Worm (Caenorhabditis elegans) whole organism, late embryonic: Measurements from ENCODE around the gene srlf-13.

Source experiments
- C38D4.7 ChIP-seq: fragments of 200-800 bp; sonication (Bioruptor generic); optimal IDR thresholded peaks from 2 replicates; lab custom pipeline; 2018; ENCODE audit warnings: mild to moderate bottlenecking, missing genetic modification characterization, moderate library complexity, missing compliant biosample characterization
- K02D7.2 ChIP-seq: sonication (generic microtip); optimal IDR thresholded peaks from 2 replicates; lab custom pipeline; 2017; ENCODE audit warnings: mild to moderate bottlenecking, missing genetic modification characterization, missing compliant biosample characterization
- T23F11.4 ChIP-seq: fragments of 200-800 bp; sonication (Bioruptor generic); optimal IDR thresholded peaks from 2 replicates; lab custom pipeline; 2018; ENCODE audit warnings: mild to moderate bottlenecking, missing genetic modification characterization, missing compliant biosample characterization
- ceh-18 ChIP-seq: sonication (generic microtip); optimal IDR thresholded peaks from 2 replicates; lab custom pipeline; 2016; ENCODE audit warnings: missing genetic modification characterization, missing compliant biosample characterization
- ceh-19 ChIP-seq: fragments of 200-800 bp; sonication (Bioruptor generic); optimal IDR thresholded peaks from 2 replicates; lab custom pipeline; 2018; ENCODE audit warnings: mild to moderate bottlenecking, missing genetic modification characterization, missing compliant biosample characterization
- ceh-2 ChIP-seq: sonication (generic microtip); optimal IDR thresholded peaks from 2 replicates; lab custom pipeline; 2016; ENCODE audit warnings: missing genotype, missing genetic modification characterization, missing compliant biosample characterization
- ceh-22 ChIP-seq: sonication (generic microtip); optimal IDR thresholded peaks from 2 replicates; lab custom pipeline; 2017; ENCODE audit warnings: missing biosample characterization, missing genetic modification characterization
- ceh-24 ChIP-seq: sonication (generic microtip); optimal IDR thresholded peaks from 2 replicates; lab custom pipeline; 2016; ENCODE audit warnings: mild to moderate bottlenecking, missing genetic modification characterization, missing compliant biosample characterization
- ceh-31 ChIP-seq: sonication (generic microtip); optimal IDR thresholded peaks from 2 replicates; lab custom pipeline; 2016; ENCODE audit warnings: missing genetic modification characterization, missing compliant biosample characterization
- ceh-34 ChIP-seq: sonication (generic microtip); optimal IDR thresholded peaks from 2 replicates; lab custom pipeline; 2016; ENCODE audit warnings: mild to moderate bottlenecking, missing genetic modification characterization, missing compliant biosample characterization
- ceh-45 ChIP-seq: fragments of 200-800 bp; sonication (Bioruptor generic); IDR thresholded peaks from 2 replicates; pipeline ENCODE4 v1.3.6; 2022; ENCODE audit warnings: missing genetic modification reagents, missing genetic modification characterization, missing compliant biosample characterization
- che-1 ChIP-seq: sonication (generic microtip); optimal IDR thresholded peaks from 2 replicates; lab custom pipeline; 2016; ENCODE audit warnings: mild to moderate bottlenecking, missing genetic modification characterization, missing compliant biosample characterization
- dve-1 ChIP-seq: sonication (generic microtip); optimal IDR thresholded peaks from 2 replicates; lab custom pipeline; 2017; ENCODE audit warnings: antibody characterized with exemption, mild to moderate bottlenecking, missing genetic modification characterization, missing compliant biosample characterization
- elt-2 ChIP-seq: sonication (generic microtip); optimal IDR thresholded peaks from 2 replicates; lab custom pipeline; 2016; ENCODE audit warnings: missing genetic modification reagents, missing genetic modification characterization, missing compliant biosample characterization
- elt-4 ChIP-seq: sonication (generic microtip); optimal IDR thresholded peaks from 2 replicates; lab custom pipeline; 2016; ENCODE audit warnings: missing genetic modification characterization, missing compliant biosample characterization
- eyg-1 ChIP-seq: sonication (generic microtip); optimal IDR thresholded peaks from 2 replicates; lab custom pipeline; 2016; ENCODE audit warnings: missing genotype, missing genetic modification characterization, missing compliant biosample characterization
- fkh-6 ChIP-seq: sonication (generic microtip); optimal IDR thresholded peaks from 2 replicates; lab custom pipeline; 2016; ENCODE audit warnings: missing genetic modification characterization, missing compliant biosample characterization
- hlh-30 ChIP-seq: sonication (generic microtip); optimal IDR thresholded peaks from 2 replicates; lab custom pipeline; 2017; ENCODE audit warnings: antibody characterized with exemption, missing genetic modification characterization, missing compliant biosample characterization; ENCODE audit not compliant: insufficient read depth
- hlh-6 ChIP-seq: sonication (generic microtip); optimal IDR thresholded peaks from 2 replicates; lab custom pipeline; 2016; ENCODE audit warnings: missing genotype, missing genetic modification characterization, missing compliant biosample characterization
- hlh-8 ChIP-seq: sonication (generic microtip); optimal IDR thresholded peaks from 2 replicates; lab custom pipeline; 2016; ENCODE audit warnings: missing genotype, missing genetic modification characterization, missing compliant biosample characterization
- madf-2 ChIP-seq: sonication (generic microtip); optimal IDR thresholded peaks from 2 replicates; lab custom pipeline; 2017; ENCODE audit warnings: missing genetic modification characterization, missing compliant biosample characterization
- npax-4 ChIP-seq: sonication (generic microtip); optimal IDR thresholded peaks from 2 replicates; lab custom pipeline; 2016; ENCODE audit warnings: missing genetic modification characterization, missing compliant biosample characterization
- odd-2 ChIP-seq: sonication (generic microtip); optimal IDR thresholded peaks from 2 replicates; lab custom pipeline; 2017; ENCODE audit warnings: antibody characterized with exemption, mild to moderate bottlenecking, missing genetic modification characterization, missing compliant biosample characterization
- pat-9 ChIP-seq: fragments of 200-800 bp; sonication (Bioruptor generic); optimal IDR thresholded peaks from 2 replicates; lab custom pipeline; 2018; ENCODE audit warnings: mild to moderate bottlenecking, missing genetic modification characterization, moderate library complexity, missing compliant biosample characterization
- pax-1 ChIP-seq: fragments of 150-350 bp; optimal IDR thresholded peaks from 2 replicates; lab custom pipeline; 2014; ENCODE audit warnings: missing biosample characterization, missing genetic modification characterization
- pha-2 ChIP-seq: sonication (generic microtip); optimal IDR thresholded peaks from 2 replicates; lab custom pipeline; 2017; ENCODE audit warnings: mild to moderate bottlenecking, missing genetic modification characterization, missing compliant biosample characterization
- pha-4 ChIP-seq: fragments of 150-350 bp; optimal IDR thresholded peaks from 2 replicates; lab custom pipeline; 2018; ENCODE audit warnings: missing biosample characterization, missing genetic modification reagents, missing genetic modification characterization
- pros-1 ChIP-seq: fragments of 150-350 bp; optimal IDR thresholded peaks from 2 replicates; lab custom pipeline; 2014; ENCODE audit warnings: missing biosample characterization, missing genetic modification reagents, missing genetic modification characterization
- sdc-2 ChIP-seq: sonication (generic microtip); optimal IDR thresholded peaks from 2 replicates; lab custom pipeline; 2016; ENCODE audit warnings: missing genotype, missing genetic modification characterization, missing compliant biosample characterization
- syd-9 ChIP-seq: sonication (generic microtip); optimal IDR thresholded peaks from 2 replicates; lab custom pipeline; 2016; ENCODE audit warnings: mild to moderate bottlenecking, missing genetic modification characterization, moderate library complexity, missing compliant biosample characterization
- ttx-3 ChIP-seq: sonication (generic microtip); optimal IDR thresholded peaks from 2 replicates; lab custom pipeline; 2016; ENCODE audit warnings: missing genetic modification reagents, missing genetic modification characterization, missing compliant biosample characterization
- unc-3 ChIP-seq, 2 experiments: fragments of 200-800 bp in 1 of 2; sonication (Bioruptor generic) in 1 of 2; sonication (generic microtip) in 1 of 2; conservative IDR thresholded peaks in 1 of 2; optimal IDR thresholded peaks in 1 of 2; 2 replicates each; pipeline versions ENCODE4 v1.3.6 to Lab custom; 2016 to 2022; ENCODE audit warnings: missing compliant biosample characterization in 2 of 2, missing genetic modification characterization in 2 of 2, missing genetic modification reagents in 1 of 2
- unc-42 ChIP-seq: sonication (generic microtip); optimal IDR thresholded peaks from 2 replicates; lab custom pipeline; 2016; ENCODE audit warnings: missing genotype, missing genetic modification characterization, missing compliant biosample characterization
- unc-55 ChIP-seq: sonication (generic microtip); optimal IDR thresholded peaks from 2 replicates; lab custom pipeline; 2017; ENCODE audit warnings: missing biosample characterization, missing genetic modification reagents, missing genetic modification characterization
- zip-5 ChIP-seq: sonication (generic microtip); optimal IDR thresholded peaks from 2 replicates; lab custom pipeline; 2016; ENCODE audit warnings: missing genetic modification characterization, missing compliant biosample characterization

The srlf-13 gene

ce11 chrIV:10879542-10879941 lies 16.9 kb downstream of the srlf-13 start, which contains the start of gene sdz-13:
Gene sdz-13 (minus strand): TSS chrIV:10879642.
- TF ChIP-seq pros-1 (no peak), pat-9 (tag; lab: Kevin White, UChicago) (no peak), odd-2 (no peak), syd-9 (tag; lab: Kevin White, UChicago) (no peak), K02D7.2 (no peak), che-1 (no peak), fkh-6 (tag; lab: Kevin White, UChicago) (no peak), madf-2 (no peak), hlh-6 (no peak), ceh-22 (tag; lab: Kevin White, UChicago) (no peak), ttx-3 (tag; lab: Kevin White, UChicago) (no peak), pha-4 (tag; lab: Kevin White, UChicago) (no peak), ceh-45 (GFP tag; lab: Robert Waterston, UW) (no peak), elt-4 (no peak), ceh-2 (tag; lab: Kevin White, UChicago) (no peak), npax-4 (tag; lab: Kevin White, UChicago) (no peak), elt-2 (tag; lab: Kevin White, UChicago) (no peak), unc-42 (tag; lab: Kevin White, UChicago) (no peak), unc-3 (GFP tag; conservative IDR thresholded peaks at IDR 0.05; lab: Robert Waterston, UW) (no peak), unc-3 (tag; optimal IDR thresholded peaks at IDR 0.05; lab: Kevin White, UChicago) (no peak), T23F11.4 (GFP tag; lab: Kevin White, UChicago) (no peak)

- no peak for TF ChIP-seq C38D4.7
- TF ChIP-seq syd-9 (tag; lab: Kevin White, UChicago), result no peak
- TF ChIP-seq pax-1, result no peak
- no peak for TF ChIP-seq K02D7.2
- TF ChIP-seq ceh-31, result no peak
- no peak for TF ChIP-seq madf-2
- no peak for TF ChIP-seq odd-2
- no peak for TF ChIP-seq ceh-24 (tag; lab: Kevin White, UChicago)
- no peak for TF ChIP-seq ceh-18 (tag; lab: Kevin White, UChicago)
- no peak for TF ChIP-seq elt-2 (tag; lab: Kevin White, UChicago)
- no peak for TF ChIP-seq ceh-19 (GFP tag; lab: Kevin White, UChicago)
- TF ChIP-seq zip-5, result no peak
- no peak for TF ChIP-seq sdc-2 (tag; lab: Kevin White, UChicago)
- TF ChIP-seq hlh-30 (tag; lab: Kevin White, UChicago), result no peak
These were observed 19.6 kb downstream of the srlf-13 start, which contains the start of gene fipr-14 for ce11 chrIV:10876844-10877243. Gene fipr-14 (plus strand): TSS chrIV:10877144.

ce11 chrIV:10874527-10874926 lies 21.9 kb downstream of the srlf-13 start, which contains the start of gene F13E9.12:
Gene F13E9.12 (minus strand): TSS chrIV:10874627.
- TF ChIP-seq dve-1 (tag; lab: Kevin White, UChicago) (no peak), unc-55 (no peak), eyg-1 (no peak), hlh-8 (tag; lab: Kevin White, UChicago) (no peak), ceh-19 (GFP tag; lab: Kevin White, UChicago) (no peak)

- TF ChIP-seq elt-2 (tag; lab: Kevin White, UChicago) (no peak), unc-42 (tag; lab: Kevin White, UChicago) (peak; percentile 70)
These were observed 26.3 kb downstream of the srlf-13 start for ce11 chrIV:10870158-10870557.

- TF ChIP-seq T23F11.4 (GFP tag; lab: Kevin White, UChicago) (no peak), ceh-34 (peak; percentile 79), pha-2 (tag; lab: Kevin White, UChicago) (peak; percentile 5)
- TF ChIP-seq, all 69 proteins: peak for 2
These were observed 26.8 kb downstream of the srlf-13 start for ce11 chrIV:10869642-10870041.
